Worm (Caenorhabditis elegans) whole organism, L4 larva: ENCODE measurements around the gene fbxa-30.

Experiments used
- aly-2 ChIP-seq: sonication (generic microtip); optimal IDR thresholded peaks from 2 replicates; lab custom pipeline; 2018; ENCODE audit warnings: missing biosample characterization, missing genetic modification characterization
- ceh-32 ChIP-seq: sonication (generic microtip); optimal IDR thresholded peaks from 2 replicates; lab custom pipeline; 2016; ENCODE audit warnings: mild to moderate bottlenecking, missing genetic modification characterization, missing compliant biosample characterization; ENCODE audit not compliant: poor library complexity
- ceh-82 ChIP-seq: sonication (generic microtip); optimal IDR thresholded peaks from 2 replicates; lab custom pipeline; 2017; ENCODE audit warnings: missing biosample characterization, missing genetic modification characterization
- cey-2 ChIP-seq: sonication (generic microtip); optimal IDR thresholded peaks from 3 replicates; lab custom pipeline; 2017; ENCODE audit warnings: missing genetic modification characterization, mild to moderate bottlenecking, missing compliant biosample characterization, antibody characterized with exemption, borderline replicate concordance; ENCODE audit not compliant: insufficient read depth
- lin-15B ChIP-seq: fragments of 150-350 bp; sonication (generic microtip); optimal IDR thresholded peaks from 3 replicates; lab custom pipeline; 2014; ENCODE audit warnings: missing biosample characterization, missing genetic modification characterization
- lin-39 ChIP-seq: fragments of 150-350 bp; optimal IDR thresholded peaks from 2 replicates; lab custom pipeline; 2014; ENCODE audit warnings: missing biosample characterization, missing genetic modification reagents, missing genetic modification characterization
- nhr-111 ChIP-seq: fragments of 200-800 bp; sonication (Bioruptor generic); optimal IDR thresholded peaks from 2 replicates; lab custom pipeline; 2018; ENCODE audit warnings: mild to moderate bottlenecking, missing genetic modification characterization, missing compliant biosample characterization
- nhr-28 ChIP-seq: fragments of 150-350 bp; optimal IDR thresholded peaks from 2 replicates; lab custom pipeline; 2014; ENCODE audit warnings: missing biosample characterization, missing genetic modification characterization

DNA sequence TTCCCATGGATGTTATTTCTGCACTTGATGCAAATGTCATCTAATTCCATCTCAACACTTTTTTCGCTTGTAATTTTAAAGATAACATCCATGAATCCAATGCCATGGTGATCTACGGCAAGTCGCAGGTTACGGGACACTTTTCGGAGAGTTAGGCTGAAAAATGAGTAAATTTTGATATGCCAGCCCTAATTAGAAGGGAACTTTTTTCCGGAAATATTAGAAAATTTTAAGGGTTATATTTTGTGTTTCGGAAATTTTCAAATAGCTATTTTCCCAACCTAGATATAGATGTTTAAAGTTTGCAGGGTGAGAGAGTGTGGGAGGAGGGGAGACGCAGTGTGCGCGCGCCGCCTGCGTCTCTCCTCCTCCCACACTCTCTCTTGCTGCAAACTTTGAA lies 31.9 kb upstream of the fbxa-30 start:
- TF ChIP-seq lin-15B (tag; lab: Kevin White, UChicago) = no peak
- no peak for TF ChIP-seq cey-2 (tag; lab: Kevin White, UChicago)
- TF ChIP-seq lin-39 = no peak
- no peak for TF ChIP-seq nhr-28 (tag; lab: Kevin White, UChicago)
- TF ChIP-seq ceh-82 (tag; lab: Kevin White, UChicago) = no peak
- TF ChIP-seq nhr-111 = no peak
- TF ChIP-seq ceh-32 (tag; lab: Kevin White, UChicago) = no peak
- no peak for TF ChIP-seq aly-2
